Fruit fly (Drosophila melanogaster) whole organism, pupa: Measurements from ENCODE around the gene CG14089.
A peak's percentile ranks its signal among the peaks of the same experiment; 100 is the strongest.

Source experiments
- CG10348 ChIP-seq: fragments of 200-800 bp; sonication (Bioruptor generic); IDR thresholded peaks from 2 replicates; pipeline ENCODE4 v1.3.6; 2022; ENCODE audit warnings: missing biosample characterization, missing genetic modification characterization
- CG13204 ChIP-seq: fragments of 200-800 bp; sonication (Bioruptor generic); optimal IDR thresholded peaks from 2 replicates; lab custom pipeline; 2018; ENCODE audit warnings: missing biosample characterization, mild to moderate bottlenecking, missing genetic modification characterization, moderate library complexity
- CG15710 ChIP-seq: fragments of 200-800 bp; sonication (Bioruptor generic); optimal IDR thresholded peaks from 2 replicates; lab custom pipeline; 2018; ENCODE audit warnings: missing biosample characterization, mild to moderate bottlenecking, missing genetic modification characterization, moderate library complexity
- CG32121 ChIP-seq: fragments of 200-800 bp; sonication (Bioruptor generic); IDR thresholded peaks from 2 replicates; pipeline ENCODE4 v1.3.6; 2022; ENCODE audit warnings: missing biosample characterization, missing genetic modification characterization
- CG34367 ChIP-seq: fragments of 200-800 bp; sonication (Bioruptor generic); optimal IDR thresholded peaks from 2 replicates; lab custom pipeline; 2018; ENCODE audit warnings: missing biosample characterization, mild to moderate bottlenecking, missing genetic modification characterization
- CG4496 ChIP-seq: fragments of 200-800 bp; sonication (Bioruptor generic); IDR thresholded peaks from 3 replicates; pipeline ENCODE4 v1.3.6; 2022; ENCODE audit warnings: missing biosample characterization, missing genetic modification characterization
- D1 ChIP-seq: fragments of 200-800 bp; sonication (Bioruptor generic); optimal IDR thresholded peaks from 2 replicates; lab custom pipeline; 2018; ENCODE audit warnings: missing biosample characterization, mild to moderate bottlenecking, missing genetic modification characterization, moderate library complexity
- EcR ChIP-seq: fragments of 200-800 bp; sonication (Bioruptor generic); optimal IDR thresholded peaks from 3 replicates; lab custom pipeline; 2019; ENCODE audit warnings: missing biosample characterization, missing genetic modification characterization, mild to moderate bottlenecking, moderate library complexity, missing genetic modification reagents
- Ets98B ChIP-seq: fragments of 200-800 bp; sonication (Bioruptor generic); IDR thresholded peaks from 2 replicates; pipeline ENCODE4 v1.3.6; 2022; ENCODE audit warnings: missing biosample characterization, missing genetic modification characterization
- Pif1A ChIP-seq: fragments of 200-800 bp; sonication (Bioruptor generic); optimal IDR thresholded peaks from 3 replicates; lab custom pipeline; 2016; ENCODE audit warnings: missing biosample characterization, missing genetic modification characterization
- Snoo ChIP-seq: fragments of 200-800 bp; sonication (Bioruptor generic); optimal IDR thresholded peaks from 3 replicates; lab custom pipeline; 2017; ENCODE audit warnings: missing biosample characterization, mild to moderate bottlenecking, missing genetic modification characterization, inconsistent platforms
- fd96Ca ChIP-seq: fragments of 200-800 bp; sonication (Bioruptor generic); IDR thresholded peaks from 3 replicates; pipeline ENCODE4 v1.3.6; 2022; ENCODE audit warnings: missing biosample characterization, missing genetic modification characterization

dm6 chr3L:19260278-19260803, 20.3 kb downstream of the CG14089 start, which contains the start of gene nes:
- TF ChIP-seq CG4496 (GFP tag; lab: Robert Waterston, UW) (no peak), CG10348 (GFP tag; lab: Robert Waterston, UW) (no peak), CG13204 (GFP tag; lab: Kevin White, UChicago) (no peak), Pif1A (GFP tag; lab: Kevin White, UChicago) (no peak), D1 (tag; lab: Kevin White, UChicago) (no peak), EcR (GFP tag; lab: Kevin White, UChicago) (peak; percentile 96), CG15710 (tag; lab: Kevin White, UChicago) (no peak), Ets98B (no peak; the same call in 1 of the 2 replicates), Snoo (tag; lab: Kevin White, UChicago) (peak; percentile 12), CG32121 (GFP tag; lab: Robert Waterston, UW) (no peak), fd96Ca (no peak), CG34367 (no peak)
